Worm (Caenorhabditis elegans) whole organism, L1 larva: Measurements from ENCODE around the gene srb-6.

Source experiments
- C16A3.4 ChIP-seq: fragments of 150-350 bp; optimal IDR thresholded peaks from 2 replicates; lab custom pipeline; 2014; ENCODE audit warnings: missing biosample characterization, missing genetic modification characterization
- F16B12.6 ChIP-seq: fragments of 150-350 bp; optimal IDR thresholded peaks from 2 replicates; lab custom pipeline; 2014; ENCODE audit warnings: missing biosample characterization, missing genetic modification characterization
- aha-1 ChIP-seq: fragments of 150-350 bp; optimal IDR thresholded peaks from 2 replicates; lab custom pipeline; 2014; ENCODE audit warnings: missing biosample characterization, missing genetic modification characterization
- alr-1 ChIP-seq: fragments of 200-800 bp; sonication (Bioruptor generic); optimal IDR thresholded peaks from 2 replicates; lab custom pipeline; 2018; ENCODE audit warnings: borderline replicate concordance, mild to moderate bottlenecking, missing genetic modification characterization, missing compliant biosample characterization
- ceh-82 ChIP-seq, 3 experiments: fragments of 150-350 bp in 1 of 3; sonication (generic microtip) in 2 of 3; optimal IDR thresholded peaks; 2 replicates each; lab custom pipeline; 2014 to 2017; ENCODE audit warnings: missing biosample characterization in 3 of 3, missing genetic modification characterization in 3 of 3
- ceh-90 ChIP-seq: sonication (generic microtip); optimal IDR thresholded peaks from 2 replicates; lab custom pipeline; 2016; ENCODE audit warnings: missing genetic modification characterization, missing compliant biosample characterization
- ces-1 ChIP-seq: fragments of 150-350 bp; optimal IDR thresholded peaks from 2 replicates; lab custom pipeline; 2014; ENCODE audit warnings: missing biosample characterization, missing genetic modification reagents, missing genetic modification characterization
- dsc-1 ChIP-seq: sonication (generic microtip); optimal IDR thresholded peaks from 2 replicates; lab custom pipeline; 2016; ENCODE audit warnings: mild to moderate bottlenecking, missing genetic modification characterization, missing compliant biosample characterization
- efl-1 ChIP-seq, 4 experiments: fragments of 150-350 bp; optimal IDR thresholded peaks in 3 of 4; peaks in 1 of 4; 1 replicate in 1 of 4; 2 replicates in 3 of 4; lab custom pipeline; 2014; ENCODE audit warnings: missing biosample characterization in 2 of 4, missing genetic modification characterization in 2 of 4, missing genetic modification reagents in 2 of 4
- efl-3 ChIP-seq: fragments of 200-800 bp; sonication (Bioruptor generic); optimal IDR thresholded peaks from 2 replicates; lab custom pipeline; 2018; ENCODE audit warnings: mild to moderate bottlenecking, missing genetic modification characterization, missing compliant biosample characterization
- egl-13 ChIP-seq: sonication (generic microtip); optimal IDR thresholded peaks from 2 replicates; lab custom pipeline; 2016; ENCODE audit warnings: missing genotype, missing genetic modification reagents, missing genetic modification characterization, missing compliant biosample characterization
- elt-3 ChIP-seq, 6 experiments: fragments of 150-350 bp in 1 of 6; sonication (generic microtip); optimal IDR thresholded peaks; 2 replicates each; lab custom pipeline; 2017 to 2018; ENCODE audit warnings: missing biosample characterization in 6 of 6, missing genetic modification characterization in 6 of 6, inconsistent platforms in 1 of 6
- ets-5 ChIP-seq: fragments of 200-800 bp; sonication (Bioruptor generic); IDR thresholded peaks from 2 replicates; pipeline ENCODE4 v1.3.6; 2022; ENCODE audit warnings: missing genetic modification characterization, missing compliant biosample characterization
- fkh-10 ChIP-seq: sonication (generic microtip); optimal IDR thresholded peaks from 2 replicates; lab custom pipeline; 2017; ENCODE audit warnings: missing biosample characterization, missing genetic modification reagents, missing genetic modification characterization
- fos-1 ChIP-seq: fragments of 150-350 bp; optimal IDR thresholded peaks from 2 replicates; lab custom pipeline; 2014; ENCODE audit warnings: missing biosample characterization, missing genetic modification characterization
- grh-1 ChIP-seq: fragments of 200-800 bp; sonication (Bioruptor generic); IDR thresholded peaks from 2 replicates; pipeline ENCODE4 v1.3.6; 2022; ENCODE audit warnings: missing genetic modification reagents, missing genetic modification characterization, missing compliant biosample characterization
- hlh-17 ChIP-seq: fragments of 200-800 bp; sonication (Bioruptor generic); optimal IDR thresholded peaks from 2 replicates; lab custom pipeline; 2018; ENCODE audit warnings: missing genetic modification characterization, mild to moderate bottlenecking, missing compliant biosample characterization, moderate library complexity, borderline replicate concordance
- hlh-4 ChIP-seq: sonication (generic microtip); optimal IDR thresholded peaks from 2 replicates; lab custom pipeline; 2016; ENCODE audit warnings: mild to moderate bottlenecking, missing genetic modification characterization, missing compliant biosample characterization
- irx-1 ChIP-seq: sonication (generic microtip); optimal IDR thresholded peaks from 2 replicates; lab custom pipeline; 2016; ENCODE audit warnings: missing genetic modification characterization, missing compliant biosample characterization
- isw-1 ChIP-seq: fragments of 200-800 bp; sonication (Bioruptor generic); IDR thresholded peaks from 2 replicates; pipeline ENCODE4 v1.3.6; 2022; ENCODE audit warnings: missing genetic modification characterization, missing compliant biosample characterization
- lin-13 ChIP-seq: fragments of 150-350 bp; optimal IDR thresholded peaks from 2 replicates; lab custom pipeline; 2014; ENCODE audit warnings: missing biosample characterization, missing genetic modification reagents, missing genetic modification characterization
- lin-14 ChIP-seq: fragments of 200-800 bp; sonication (Bioruptor generic); optimal IDR thresholded peaks from 2 replicates; lab custom pipeline; 2018; ENCODE audit warnings: mild to moderate bottlenecking, missing genetic modification characterization, moderate library complexity, missing compliant biosample characterization
- lin-15B ChIP-seq: fragments of 150-350 bp; sonication (generic microtip); optimal IDR thresholded peaks from 3 replicates; lab custom pipeline; 2014; ENCODE audit warnings: missing biosample characterization, missing genetic modification characterization
- lin-39 ChIP-seq: fragments of 150-350 bp; optimal IDR thresholded peaks from 2 replicates; lab custom pipeline; 2014; ENCODE audit warnings: missing biosample characterization, missing genetic modification reagents, missing genetic modification characterization
- lir-3 ChIP-seq: sonication (generic microtip); optimal IDR thresholded peaks from 2 replicates; lab custom pipeline; 2016; ENCODE audit warnings: mild to moderate bottlenecking, missing genetic modification characterization, moderate library complexity, missing compliant biosample characterization; ENCODE audit not compliant: poor library complexity
- lsy-2 ChIP-seq, 2 experiments: fragments of 150-350 bp; optimal IDR thresholded peaks; 2 replicates each; lab custom pipeline; 2014; ENCODE audit warnings: missing biosample characterization in 2 of 2, missing genetic modification characterization in 2 of 2
- mab-9 ChIP-seq: fragments of 200-800 bp; sonication (Bioruptor generic); IDR thresholded peaks from 2 replicates; pipeline ENCODE4 v1.3.6; 2022; ENCODE audit warnings: missing genetic modification reagents, missing genetic modification characterization, missing compliant biosample characterization
- mdl-1 ChIP-seq, 2 experiments: fragments of 150-350 bp; optimal IDR thresholded peaks; 2 replicates each; lab custom pipeline; 2014 to 2017; ENCODE audit warnings: missing biosample characterization in 2 of 2, missing genetic modification characterization in 2 of 2, inconsistent platforms in 1 of 2
- nhr-20 ChIP-seq: sonication (generic microtip); optimal IDR thresholded peaks from 2 replicates; lab custom pipeline; 2016; ENCODE audit warnings: mild to moderate bottlenecking, missing genetic modification characterization, missing compliant biosample characterization
- nhr-237 ChIP-seq: fragments of 150-350 bp; optimal IDR thresholded peaks from 2 replicates; lab custom pipeline; 2014; ENCODE audit warnings: missing biosample characterization, missing genetic modification characterization
- nhr-76 ChIP-seq: sonication (generic microtip); optimal IDR thresholded peaks from 2 replicates; lab custom pipeline; 2017; ENCODE audit warnings: missing biosample characterization, missing genetic modification characterization
- nhr-77 ChIP-seq: fragments of 150-350 bp; optimal IDR thresholded peaks from 2 replicates; lab custom pipeline; 2014; ENCODE audit warnings: missing biosample characterization, missing genetic modification characterization
- nhr-84 ChIP-seq: sonication (generic microtip); optimal IDR thresholded peaks from 2 replicates; lab custom pipeline; 2017; ENCODE audit warnings: missing biosample characterization, missing genetic modification characterization
- nhr-85 ChIP-seq: sonication (generic microtip); peaks from one replicate; lab custom pipeline; 2016; ENCODE audit warnings: missing genetic modification characterization, inconsistent platforms, missing compliant biosample characterization
- pag-3 ChIP-seq: sonication (generic microtip); optimal IDR thresholded peaks from 2 replicates; lab custom pipeline; 2017; ENCODE audit warnings: missing genetic modification characterization, mild to moderate bottlenecking, missing compliant biosample characterization, antibody characterized with exemption, borderline replicate concordance; ENCODE audit not compliant: insufficient read depth
- pax-3 ChIP-seq: fragments of 200-800 bp; sonication (Bioruptor generic); optimal IDR thresholded peaks from 2 replicates; lab custom pipeline; 2018; ENCODE audit warnings: mild to moderate bottlenecking, missing genetic modification characterization, moderate library complexity, missing compliant biosample characterization
- snpc-4 ChIP-seq: fragments of 150-350 bp; optimal IDR thresholded peaks from 2 replicates; lab custom pipeline; 2014; ENCODE audit warnings: missing biosample characterization, missing genetic modification characterization
- sptf-1 ChIP-seq: fragments of 150-350 bp; optimal IDR thresholded peaks from 2 replicates; lab custom pipeline; 2014; ENCODE audit warnings: missing biosample characterization, missing genetic modification characterization
- swsn-7 ChIP-seq: sonication (generic microtip); optimal IDR thresholded peaks from 2 replicates; lab custom pipeline; 2016; ENCODE audit warnings: missing genetic modification characterization, missing compliant biosample characterization
- tbx-2 ChIP-seq: sonication (generic microtip); optimal IDR thresholded peaks from 2 replicates; lab custom pipeline; 2016; ENCODE audit warnings: missing genetic modification characterization, missing compliant biosample characterization
- unc-62 ChIP-seq: fragments of 150-350 bp; optimal IDR thresholded peaks from 2 replicates; lab custom pipeline; 2014; ENCODE audit warnings: missing biosample characterization, missing genetic modification reagents, missing genetic modification characterization
- unc-98 ChIP-seq: fragments of 200-800 bp; sonication (Bioruptor generic); IDR thresholded peaks from 2 replicates; pipeline ENCODE4 v1.3.6; 2022; ENCODE audit warnings: missing genetic modification characterization, missing compliant biosample characterization
- xbp-1 ChIP-seq: sonication (generic microtip); optimal IDR thresholded peaks from 2 replicates; lab custom pipeline; 2016; ENCODE audit warnings: missing genetic modification characterization, missing compliant biosample characterization
- zag-1 ChIP-seq: fragments of 150-350 bp; optimal IDR thresholded peaks from 2 replicates; lab custom pipeline; 2014; ENCODE audit warnings: missing biosample characterization, missing genetic modification characterization
- zip-4 ChIP-seq: fragments of 200-800 bp; sonication (Bioruptor generic); optimal IDR thresholded peaks from 2 replicates; lab custom pipeline; 2018; ENCODE audit warnings: mild to moderate bottlenecking, missing genetic modification characterization, moderate library complexity, missing compliant biosample characterization
- ztf-11 ChIP-seq, 2 experiments: sonication (generic microtip); optimal IDR thresholded peaks; 2 replicates each; lab custom pipeline; 2016 to 2017; ENCODE audit warnings: missing genetic modification characterization in 2 of 2, missing biosample characterization in 1 of 2, missing compliant biosample characterization in 1 of 2

Gene srb-6

ce11 chrII:10187808-10188207 is 6.9 kb upstream of the srb-6 start, which contains the start of gene srd-2:
Gene srd-2, minus strand, starts transcription at chrII:10187908.
- TF ChIP-seq nhr-77 (tag; lab: Kevin White, UChicago) (no peak), xbp-1 (no peak), nhr-84 (tag; lab: Kevin White, UChicago) (no peak), lin-13 (GFP tag; lab: Kevin White, UChicago) (no peak), dsc-1 (tag; lab: Kevin White, UChicago) (no peak), aha-1 (tag; lab: Kevin White, UChicago) (no peak), sptf-1 (tag; lab: Kevin White, UChicago) (no peak), nhr-76 (tag; lab: Kevin White, UChicago) (no peak), snpc-4 (no peak), egl-13 (tag; lab: Kevin White, UChicago) (no peak), F16B12.6 (tag; lab: Kevin White, UChicago) (no peak), hlh-4 (no peak), unc-62 (no peak), ceh-90 (no peak)
- TF ChIP-seq, all 84 proteins: peak for 0

- no peak for TF ChIP-seq pag-3 (tag; lab: Kevin White, UChicago)
- TF ChIP-seq lin-14 (GFP tag; lab: Kevin White, UChicago), result no peak
- no peak for TF ChIP-seq zip-4 (GFP tag; lab: Kevin White, UChicago)
- TF ChIP-seq, all 84 proteins: peak for 0
These were observed 5.3 kb upstream of the srb-6 start, which contains the start of gene cdc-25.4 for ce11 chrII:10189369-10189768. Gene cdc-25.4, minus strand, starts transcription at chrII:10189469.

ce11 chrII:10192207-10192606 is 2.5 kb upstream of the srb-6 start, which contains the start of gene R05H5.7:
Gene R05H5.7, plus strand, starts transcription at chrII:10192507.
- TF ChIP-seq zag-1 (tag; lab: Kevin White, UChicago), result no peak
- no peak for TF ChIP-seq fos-1
- no peak for TF ChIP-seq nhr-85
- TF ChIP-seq lsy-2 (tag; optimal IDR thresholded peaks at IDR 0.05; lab: Kevin White, UChicago), result no peak
- TF ChIP-seq pax-3, result no peak
- no peak for TF ChIP-seq ets-5
- TF ChIP-seq nhr-237 (tag; lab: Kevin White, UChicago), result no peak
- no peak for TF ChIP-seq hlh-17
- TF ChIP-seq lin-39 (tag; lab: Kevin White, UChicago), result no peak
- no peak for TF ChIP-seq xbp-1
- no peak for TF ChIP-seq ztf-11 (tag; optimal IDR thresholded peaks at IDR 0.05; lab: Kevin White, UChicago)
- no peak for TF ChIP-seq ceh-82 (tag; optimal IDR thresholded peaks at IDR 0.05; lab: Kevin White, UChicago)
- TF ChIP-seq grh-1 (GFP tag; lab: Robert Waterston, UW), result no peak
- TF ChIP-seq isw-1 (GFP tag; lab: Robert Waterston, UW), result no peak
- no peak for TF ChIP-seq nhr-76 (tag; lab: Kevin White, UChicago)
- TF ChIP-seq efl-3 (GFP tag; lab: Kevin White, UChicago), result no peak
- TF ChIP-seq mab-9 (GFP tag; lab: Robert Waterston, UW), result no peak
- no peak for TF ChIP-seq alr-1 (tag; lab: Kevin White, UChicago)
- no peak for TF ChIP-seq mdl-1 (tag; optimal IDR thresholded peaks at IDR 0.05; lab: Kevin White, UChicago)
- TF ChIP-seq nhr-20 (tag; lab: Kevin White, UChicago), result no peak

ce11 chrII:10197091-10197675 is 2.5 kb downstream of the srb-6 start, which contains the start of gene R05H5.3:
Gene R05H5.3, plus strand, starts transcription at chrII:10197625.
- TF ChIP-seq efl-1 (optimal IDR thresholded peaks at IDR 0.05; lab: Kevin White, UChicago), result peak; percentile 83 to 94
- TF ChIP-seq efl-1 (GFP tag; optimal IDR thresholded peaks at IDR 0.05 in 1 of 2; lab: Kevin White, UChicago), result peak; percentile 80 to 97
- peak; percentile 20 for TF ChIP-seq swsn-7 (tag; lab: Kevin White, UChicago)
- TF ChIP-seq elt-3 (tag; optimal IDR thresholded peaks at IDR 0.05; lab: Kevin White, UChicago), result peak in 1 of 6 experiments; percentile 43
- TF ChIP-seq mab-9 (GFP tag; lab: Robert Waterston, UW), result no peak
- peak; percentile 49 for TF ChIP-seq nhr-85
- TF ChIP-seq tbx-2 (tag; lab: Kevin White, UChicago), result peak; percentile 26
- TF ChIP-seq nhr-20 (tag; lab: Kevin White, UChicago), result peak; percentile 42
- peak; percentile 41 for TF ChIP-seq lin-13 (GFP tag; lab: Kevin White, UChicago)
- TF ChIP-seq C16A3.4, result peak; percentile 67
- no peak for TF ChIP-seq alr-1 (tag; lab: Kevin White, UChicago)
- TF ChIP-seq lin-15B (tag; lab: Kevin White, UChicago), result peak; percentile 75
- peak; percentile 75 for TF ChIP-seq fkh-10 (GFP tag; lab: Kevin White, UChicago)
- peak; percentile 32 for TF ChIP-seq ces-1
- TF ChIP-seq irx-1, result no peak
- peak; percentile 37 for TF ChIP-seq lir-3
- TF ChIP-seq unc-98 (GFP tag; lab: Robert Waterston, UW), result no peak
- peak; percentile 68 for TF ChIP-seq lin-14 (GFP tag; lab: Kevin White, UChicago)
- TF ChIP-seq lsy-2 (tag; optimal IDR thresholded peaks at IDR 0.05; lab: Kevin White, UChicago), result peak; percentile 44 to 86
- peak in 1 of 3 experiments; percentile 66 for TF ChIP-seq ceh-82 (tag; optimal IDR thresholded peaks at IDR 0.05; lab: Kevin White, UChicago)
